Fruit fly (Drosophila melanogaster) whole organism, embryonic: ENCODE data around the gene Abl.

ENCODE experiments used
- Awh ChIP-seq: fragments of 200-800 bp; sonication (Bioruptor generic); IDR thresholded peaks from 2 replicates; pipeline ENCODE4, ENCODE4 v1.3.6; 2022; ENCODE audit warnings: missing biosample characterization, missing genetic modification characterization
- B-H1 ChIP-seq: fragments of 200-800 bp; sonication (Bioruptor generic); IDR thresholded peaks from 3 replicates; pipeline ENCODE4 v1.3.6; 2022; ENCODE audit warnings: missing biosample characterization, missing genetic modification characterization
- CG10267 ChIP-seq: fragments of 200-800 bp; sonication (Bioruptor generic); optimal IDR thresholded peaks from 2 replicates; lab custom pipeline; 2018; ENCODE audit warnings: missing biosample characterization, mild to moderate bottlenecking, missing genetic modification characterization, moderate library complexity
- CG10543 ChIP-seq: fragments of 200-800 bp; sonication (Bioruptor generic); optimal IDR thresholded peaks from 3 replicates; lab custom pipeline; 2017; ENCODE audit warnings: missing biosample characterization, mild to moderate bottlenecking, missing genetic modification characterization, moderate library complexity
- CG10565 ChIP-seq: fragments of 200-800 bp; sonication (Bioruptor generic); optimal IDR thresholded peaks from 3 replicates; lab custom pipeline; 2016; ENCODE audit warnings: missing biosample characterization, mild to moderate bottlenecking, missing genetic modification characterization
- CG11093 ChIP-seq: fragments of 200-800 bp; sonication (Bioruptor generic); IDR thresholded peaks from 3 replicates; pipeline ENCODE4 v1.3.6; 2022; ENCODE audit warnings: missing biosample characterization, missing genetic modification characterization
- CG11696 ChIP-seq: fragments of 200-800 bp; sonication (Bioruptor generic); IDR thresholded peaks from 2 replicates; pipeline ENCODE4 v1.3.6; 2022; ENCODE audit warnings: missing biosample characterization, missing genetic modification characterization
- CG12104 ChIP-seq: fragments of 200-800 bp; sonication (Bioruptor generic); optimal IDR thresholded peaks from 3 replicates; lab custom pipeline; 2016; ENCODE audit warnings: missing biosample characterization, missing genetic modification characterization
- CG13624 ChIP-seq: fragments of 200-800 bp; sonication (Bioruptor generic); optimal IDR thresholded peaks from 2 replicates; lab custom pipeline; 2016; ENCODE audit warnings: missing biosample characterization, missing genetic modification characterization
- CG13894 ChIP-seq: fragments of 200-800 bp; sonication (Bioruptor generic); optimal IDR thresholded peaks from 3 replicates; lab custom pipeline; 2018; ENCODE audit warnings: missing biosample characterization, mild to moderate bottlenecking, missing genetic modification characterization, moderate library complexity
- CG14441 ChIP-seq: fragments of 200-800 bp; sonication (Bioruptor generic); IDR thresholded peaks from 2 replicates; pipeline ENCODE4 v1.3.6; 2022; ENCODE audit warnings: missing biosample characterization, missing genetic modification characterization
- CG15696 ChIP-seq: fragments of 200-800 bp; sonication (Bioruptor generic); optimal IDR thresholded peaks from 2 replicates; lab custom pipeline; 2019; ENCODE audit warnings: missing biosample characterization, mild to moderate bottlenecking, missing genetic modification characterization, moderate library complexity
- CG16779 ChIP-seq: fragments of 200-800 bp; sonication (Bioruptor generic); IDR thresholded peaks from 2 replicates; pipeline ENCODE4 v1.3.6; 2022; ENCODE audit warnings: missing biosample characterization, missing genetic modification characterization
- CG2129 ChIP-seq: fragments of 200-800 bp; sonication (Bioruptor generic); IDR thresholded peaks from 2 replicates; pipeline ENCODE4 v1.3.6; 2022; ENCODE audit warnings: missing biosample characterization, missing genetic modification characterization; ENCODE audit not compliant: partially characterized antibody
- CG31441 ChIP-seq: fragments of 200-800 bp; sonication (Bioruptor generic); IDR thresholded peaks from 2 replicates; pipeline ENCODE4 v1.3.6; 2022; ENCODE audit warnings: missing biosample characterization, missing genetic modification characterization
- CG3163 ChIP-seq: fragments of 200-800 bp; sonication (Bioruptor generic); optimal IDR thresholded peaks from 3 replicates; lab custom pipeline; 2016; ENCODE audit warnings: missing biosample characterization, missing genetic modification characterization
- CG32772 ChIP-seq: fragments of 200-800 bp; sonication (Bioruptor generic); IDR thresholded peaks from 2 replicates; pipeline ENCODE4 v1.3.6; 2022; ENCODE audit warnings: missing biosample characterization, missing genetic modification characterization
- CG3407 ChIP-seq: fragments of 200-800 bp; sonication (Bioruptor generic); optimal IDR thresholded peaks from 2 replicates; lab custom pipeline; 2018; ENCODE audit warnings: missing biosample characterization, mild to moderate bottlenecking, missing genetic modification characterization
- CG6175 ChIP-seq: fragments of 200-800 bp; sonication (Bioruptor generic); IDR thresholded peaks from 3 replicates; pipeline ENCODE4 v1.3.6; 2022; ENCODE audit warnings: missing biosample characterization, missing genetic modification characterization
- CG6654 ChIP-seq: fragments of 200-800 bp; sonication (Bioruptor generic); optimal IDR thresholded peaks from 2 replicates; lab custom pipeline; 2017; ENCODE audit warnings: missing biosample characterization, mild to moderate bottlenecking, missing genetic modification characterization
- CG7357 ChIP-seq: fragments of 200-800 bp; sonication (Bioruptor generic); IDR thresholded peaks from 3 replicates; pipeline ENCODE4 v1.3.6; 2022; ENCODE audit warnings: missing biosample characterization, missing genetic modification characterization
- CG8478 ChIP-seq: fragments of >200 bp; optimal IDR thresholded peaks from 2 replicates; lab custom pipeline; 2018
- CG9609 ChIP-seq: fragments of 200-800 bp; sonication (Bioruptor generic); optimal IDR thresholded peaks from 3 replicates; lab custom pipeline; 2016; ENCODE audit warnings: missing biosample characterization, missing genetic modification characterization
- Dek ChIP-seq: fragments of 200-800 bp; sonication (Bioruptor generic); optimal IDR thresholded peaks from 3 replicates; lab custom pipeline; 2019; ENCODE audit warnings: missing biosample characterization, mild to moderate bottlenecking, missing genetic modification characterization, moderate library complexity
- Dp ChIP-seq: fragments of 200-800 bp; sonication (Bioruptor generic); optimal IDR thresholded peaks from 2 replicates; lab custom pipeline; 2018; ENCODE audit warnings: missing biosample characterization, mild to moderate bottlenecking, missing genetic modification characterization, moderate library complexity
- Elba2 ChIP-seq: fragments of 200-800 bp; sonication (Bioruptor generic); optimal IDR thresholded peaks from 3 replicates; lab custom pipeline; 2016; ENCODE audit warnings: missing biosample characterization, missing genetic modification characterization
- Fer2 ChIP-seq: fragments of 200-800 bp; sonication (Bioruptor generic); optimal IDR thresholded peaks from 2 replicates; lab custom pipeline; 2018; ENCODE audit warnings: missing biosample characterization, mild to moderate bottlenecking, missing genetic modification characterization, moderate library complexity
- Lhr ChIP-seq: fragments of 200-800 bp; sonication (Bioruptor generic); optimal IDR thresholded peaks from 3 replicates; lab custom pipeline; 2017; ENCODE audit warnings: mild to moderate bottlenecking, missing biosample characterization, missing genetic modification reagents, missing genetic modification characterization
- Sox100B ChIP-seq: fragments of 200-800 bp; sonication (Bioruptor generic); optimal IDR thresholded peaks from 3 replicates; lab custom pipeline; 2018; ENCODE audit warnings: missing biosample characterization, mild to moderate bottlenecking, missing genetic modification characterization
- Stat92E ChIP-seq, 3 experiments: fragments of >200 bp in 2 of 3; fragments of 200-800 bp in 1 of 3; sonication (Bioruptor generic) in 1 of 3; optimal IDR thresholded peaks; 2 replicates each; lab custom pipeline; 2017 to 2019; ENCODE audit warnings: missing biosample characterization in 3 of 3, missing genetic modification characterization in 3 of 3, mild to moderate bottlenecking in 1 of 3, moderate library complexity in 1 of 3
- Tbp ChIP-seq: fragments of >200 bp; optimal IDR thresholded peaks from 2 replicates; lab custom pipeline; 2018; ENCODE audit warnings: missing biosample characterization, missing genetic modification characterization
- bcd ChIP-seq: fragments of 200-800 bp; sonication (Bioruptor generic); optimal IDR thresholded peaks from 2 replicates; lab custom pipeline; 2017; ENCODE audit warnings: missing biosample characterization, mild to moderate bottlenecking, missing genetic modification characterization
- bowl ChIP-seq: fragments of 200-800 bp; sonication (Bioruptor generic); IDR thresholded peaks from 2 replicates; pipeline ENCODE4 v1.3.6; 2022; ENCODE audit warnings: missing biosample characterization, missing genetic modification characterization
- bsh ChIP-seq, 2 experiments: fragments of 200-800 bp; sonication (Bioruptor generic); optimal IDR thresholded peaks; 2 replicates each; lab custom pipeline; 2017 to 2018; ENCODE audit warnings: mild to moderate bottlenecking in 2 of 2, missing biosample characterization in 2 of 2, missing genetic modification characterization in 2 of 2, moderate library complexity in 1 of 2
- btn ChIP-seq: fragments of 200-800 bp; sonication (Bioruptor generic); optimal IDR thresholded peaks from 2 replicates; lab custom pipeline; 2016; ENCODE audit warnings: missing biosample characterization, missing genetic modification characterization
- cwo ChIP-seq: fragments of 200-800 bp; sonication (Bioruptor generic); optimal IDR thresholded peaks from 3 replicates; lab custom pipeline; 2017; ENCODE audit warnings: missing biosample characterization, missing genetic modification characterization, mild to moderate bottlenecking, moderate library complexity, missing genetic modification reagents
- dan ChIP-seq: fragments of 200-800 bp; sonication (Bioruptor generic); IDR thresholded peaks from 2 replicates; pipeline ENCODE4 v1.3.6; 2022; ENCODE audit warnings: missing biosample characterization, missing genetic modification characterization
- dimm ChIP-seq: fragments of 200-800 bp; sonication (Bioruptor generic); IDR thresholded peaks from 2 replicates; pipeline ENCODE4 v1.3.6; 2022; ENCODE audit warnings: missing biosample characterization, missing genetic modification characterization
- dmrt11E ChIP-seq: fragments of 200-800 bp; sonication (Bioruptor generic); optimal IDR thresholded peaks from 3 replicates; lab custom pipeline; 2018; ENCODE audit warnings: missing biosample characterization, mild to moderate bottlenecking, missing genetic modification characterization, moderate library complexity
- ems ChIP-seq: fragments of 200-800 bp; sonication (Bioruptor generic); optimal IDR thresholded peaks from 3 replicates; lab custom pipeline; 2016; ENCODE audit warnings: missing biosample characterization, missing genetic modification characterization
- fd96Cb ChIP-seq: fragments of 200-800 bp; sonication (Bioruptor generic); optimal IDR thresholded peaks from 2 replicates; lab custom pipeline; 2018; ENCODE audit warnings: missing biosample characterization, mild to moderate bottlenecking, missing genetic modification characterization, moderate library complexity
- ind ChIP-seq: fragments of 200-800 bp; sonication (Bioruptor generic); optimal IDR thresholded peaks from 3 replicates; lab custom pipeline; 2016; ENCODE audit warnings: missing biosample characterization, missing genetic modification characterization
- insv ChIP-seq, 2 experiments: fragments of 200-800 bp; sonication (Bioruptor generic); optimal IDR thresholded peaks; 3 replicates each; lab custom pipeline; 2016 to 2018; ENCODE audit warnings: missing biosample characterization in 2 of 2, missing genetic modification characterization in 2 of 2
- inv ChIP-seq: fragments of 200-800 bp; sonication (Bioruptor generic); IDR thresholded peaks from 2 replicates; pipeline ENCODE4 v1.3.6; 2022; ENCODE audit warnings: missing biosample characterization, missing genetic modification characterization; ENCODE audit not compliant: partially characterized antibody
- lola ChIP-seq, 3 experiments: fragments of >200 bp in 2 of 3; fragments of 200-800 bp in 1 of 3; sonication (Bioruptor generic) in 1 of 3; optimal IDR thresholded peaks; 2 replicates each; lab custom pipeline; 2017 to 2019; ENCODE audit warnings: missing biosample characterization in 3 of 3, missing genetic modification characterization in 3 of 3, mild to moderate bottlenecking in 1 of 3, moderate library complexity in 1 of 3
- luna ChIP-seq: fragments of 200-800 bp; sonication (Bioruptor generic); optimal IDR thresholded peaks from 2 replicates; lab custom pipeline; 2016; ENCODE audit warnings: missing biosample characterization, missing genetic modification characterization
- org-1 ChIP-seq: fragments of 200-800 bp; sonication (Bioruptor generic); optimal IDR thresholded peaks from 2 replicates; lab custom pipeline; 2017; ENCODE audit warnings: missing biosample characterization, missing genetic modification characterization
- rib ChIP-seq: fragments of 200-800 bp; sonication (Bioruptor generic); IDR thresholded peaks from 2 replicates; pipeline ENCODE4 v1.3.6; 2022; ENCODE audit warnings: missing biosample characterization, missing genetic modification characterization
- slp2 ChIP-seq: fragments of 200-800 bp; sonication (Bioruptor generic); optimal IDR thresholded peaks from 2 replicates; lab custom pipeline; 2016; ENCODE audit warnings: missing biosample characterization, missing genetic modification characterization
- twi ChIP-seq: fragments of 200-800 bp; optimal IDR thresholded peaks from 2 replicates; lab custom pipeline; 2019; ENCODE audit warnings: missing biosample characterization, mild to moderate bottlenecking, missing genetic modification characterization, moderate library complexity

The Abl gene

DNA sequence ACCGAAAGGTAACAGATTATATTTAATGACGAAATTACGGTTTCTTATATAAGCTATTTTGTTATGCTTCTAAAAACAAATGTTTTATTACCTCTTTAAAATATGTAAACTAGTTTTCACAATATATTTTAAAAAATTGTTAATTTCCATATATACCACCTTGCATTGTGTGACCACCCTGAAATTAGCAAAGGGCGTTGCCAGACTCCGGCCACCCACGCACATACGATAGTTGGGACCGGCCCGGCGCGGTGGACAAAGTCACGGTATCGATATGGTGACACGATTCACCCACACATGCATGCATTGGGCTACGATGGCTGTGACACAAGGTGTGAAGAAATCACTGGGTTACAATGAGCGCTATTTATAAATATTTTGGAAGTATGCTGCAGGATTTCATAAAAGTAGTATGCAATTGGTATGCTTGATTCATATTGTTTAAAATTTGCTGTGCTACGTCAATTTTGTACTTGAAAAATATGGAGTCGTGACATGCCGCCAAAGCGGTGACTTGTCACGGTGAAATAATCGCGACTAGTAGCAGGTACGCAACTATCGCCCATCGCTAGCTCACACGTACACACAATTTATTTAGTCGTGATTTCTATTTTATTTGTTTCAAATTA is 59.6 kb downstream of the Abl start (continued):
- TF ChIP-seq CG14441 (peak; percentile 36; the same call in 1 of the 2 replicates), Lhr (peak; percentile 58), B-H1 (GFP tag; lab: Robert Waterston, UW) (peak; percentile 57), Stat92E (GFP tag; optimal IDR thresholded peaks at IDR 0.05; lab: Kevin White, UChicago) (no peak), dmrt11E (peak; percentile 37), Dek (tag; lab: Kevin White, UChicago) (peak; percentile 68), ind (GFP tag; lab: Kevin White, UChicago) (peak; percentile 41), inv (GFP tag; lab: Robert Waterston, UW) (peak; percentile 93), CG10267 (tag; lab: Kevin White, UChicago) (peak; percentile 53), CG10565 (no peak), bsh (GFP tag; optimal IDR thresholded peaks at IDR 0.05; lab: Kevin White, UChicago) (peak in 1 of 2 experiments; percentile 57), org-1 (GFP tag; lab: Kevin White, UChicago) (no peak), Awh (peak; percentile 22; the same call in 1 of the 2 replicates), cwo (GFP tag; lab: Kevin White, UChicago) (peak; percentile 24), Elba2 (peak; percentile 54), CG6175 (no peak), insv (GFP tag; optimal IDR thresholded peaks at IDR 0.05; lab: Kevin White, UChicago) (peak in 1 of 2 experiments; percentile 6), CG32772 (GFP tag; lab: Robert Waterston, UW) (peak; percentile 35), dan (GFP tag; lab: Robert Waterston, UW) (no peak), CG11696 (no peak), Tbp (GFP tag; lab: Kevin White, UChicago) (no peak), lola (GFP tag; optimal IDR thresholded peaks at IDR 0.05; lab: Kevin White, UChicago) (peak in 1 of 3 experiments; percentile 21), ems (GFP tag; lab: Kevin White, UChicago) (peak; percentile 69), CG8478 (peak; percentile 93), CG3163 (peak; percentile 13), CG10543 (peak; percentile 57), Sox100B (GFP tag; lab: Kevin White, UChicago) (no peak), bowl (GFP tag; lab: Robert Waterston, UW) (no peak), CG12104 (GFP tag; lab: Kevin White, UChicago) (no peak), btn (GFP tag; lab: Kevin White, UChicago) (peak; percentile 5), CG7357 (GFP tag; lab: Robert Waterston, UW) (peak; percentile 51; the same call in 1 of the 3 replicates), CG11093 (GFP tag; lab: Robert Waterston, UW) (no peak), CG2129 (peak; percentile 90), luna (GFP tag; lab: Kevin White, UChicago) (no peak), Fer2 (peak; percentile 17), Dp (GFP tag; lab: Kevin White, UChicago) (peak; percentile 47), dimm (GFP tag; lab: Robert Waterston, UW) (no peak), CG13894 (tag; lab: Kevin White, UChicago) (peak; percentile 52), CG6654 (GFP tag; lab: Kevin White, UChicago) (no peak), CG16779 (no peak), CG9609 (GFP tag; lab: Kevin White, UChicago) (peak; percentile 62), twi (tag; lab: Kevin White, UChicago) (peak; percentile 31), CG31441 (GFP tag; lab: Robert Waterston, UW) (peak; percentile 99), slp2 (GFP tag; lab: Kevin White, UChicago) (peak; percentile 24), CG3407 (GFP tag; lab: Kevin White, UChicago) (no peak), bcd (peak; percentile 66), rib (GFP tag; lab: Robert Waterston, UW) (no peak), CG13624 (GFP tag; lab: Kevin White, UChicago) (peak; percentile 67), fd96Cb (peak; percentile 22), CG15696 (tag; lab: Kevin White, UChicago) (peak; percentile 13)
